Worm (Caenorhabditis elegans): Measurements from ENCODE around the gene catp-7.

DNA sequence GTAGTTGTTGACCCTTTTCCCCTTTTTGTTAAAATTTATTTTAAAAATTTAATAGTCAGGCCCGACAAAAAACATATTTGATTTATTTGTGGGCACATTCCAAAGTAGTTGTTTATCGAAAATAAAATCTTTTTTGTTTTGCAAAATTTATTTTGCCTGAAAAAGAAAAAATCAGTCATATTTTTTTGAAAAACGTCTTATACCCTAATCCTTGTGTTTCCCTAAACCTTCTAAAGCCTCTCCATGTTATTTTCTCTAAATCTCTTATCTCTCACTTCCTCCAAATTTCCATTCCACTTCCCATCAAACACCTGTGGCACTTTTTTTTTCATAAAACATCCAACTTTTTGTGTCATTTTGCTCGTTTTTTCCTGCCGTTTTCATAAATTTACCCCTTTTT, 22.4 kb downstream of the catp-7 start:
- TF ChIP-seq ref-1 (GFP tag; conservative IDR thresholded peaks at IDR 0.05) (no peak), flt-1 (GFP tag; IDR thresholded peaks at IDR 0.05) (no peak), tab-1 (GFP tag; IDR thresholded peaks at IDR 0.05) (no peak), klf-2 (GFP tag; conservative IDR thresholded peaks at IDR 0.05) (no peak), ztf-23 (GFP tag; IDR thresholded peaks at IDR 0.05) (no peak), cog-1 (tag; optimal IDR thresholded peaks at IDR 0.05) (no peak), ztf-29 (GFP tag; IDR thresholded peaks at IDR 0.05) (no peak)

All from whole organism, midembryonic.